Worm (Caenorhabditis elegans): ENCODE results near the gene clec-64.

The clec-64 gene

ce11 chrII:12897942-12898341 lies at the start of gene clec-64:
Gene clec-64, plus strand, starts transcription at chrII:12898242.
- no peak for TF ChIP-seq cog-1 (tag; optimal IDR thresholded peaks at IDR 0.05)
- no peak for TF ChIP-seq ref-1 (GFP tag; conservative IDR thresholded peaks at IDR 0.05)
- no peak for TF ChIP-seq flt-1 (GFP tag; IDR thresholded peaks at IDR 0.05)
- TF ChIP-seq klf-2 (GFP tag; conservative IDR thresholded peaks at IDR 0.05) = no peak
- no peak for TF ChIP-seq T22C8.4 (GFP tag; IDR thresholded peaks at IDR 0.05)
- no peak for TF ChIP-seq tab-1 (GFP tag; IDR thresholded peaks at IDR 0.05)
- no peak for TF ChIP-seq ztf-29 (GFP tag; IDR thresholded peaks at IDR 0.05)
- no peak for TF ChIP-seq ztf-23 (GFP tag; IDR thresholded peaks at IDR 0.05)
- no peak for TF ChIP-seq med-1 (GFP tag; optimal IDR thresholded peaks at IDR 0.05; ENCODE audit: insufficient read depth)

ce11 chrII:12850129-12850528 lies 47.9 kb upstream of the clec-64 start, which contains the start of gene Y46G5A.28:
Gene Y46G5A.28, plus strand, starts transcription at chrII:12850429.
- TF ChIP-seq med-1 (GFP tag; optimal IDR thresholded peaks at IDR 0.05; ENCODE audit: insufficient read depth) (no peak), tab-1 (GFP tag; IDR thresholded peaks at IDR 0.05) (no peak), T22C8.4 (GFP tag; IDR thresholded peaks at IDR 0.05) (no peak), flt-1 (GFP tag; IDR thresholded peaks at IDR 0.05) (no peak)

ce11 chrII:12855900-12856299 lies 42.1 kb upstream of the clec-64 start, which contains the start of gene Y46G5A.29:
Gene Y46G5A.29, plus strand, starts transcription at chrII:12856200.
- no peak for TF ChIP-seq T22C8.4 (GFP tag; IDR thresholded peaks at IDR 0.05)
- TF ChIP-seq flt-1 (GFP tag; IDR thresholded peaks at IDR 0.05) = no peak
- TF ChIP-seq ref-1 (GFP tag; conservative IDR thresholded peaks at IDR 0.05) = no peak
- TF ChIP-seq tab-1 (GFP tag; IDR thresholded peaks at IDR 0.05) = no peak
- no peak for TF ChIP-seq cog-1 (tag; optimal IDR thresholded peaks at IDR 0.05)
- TF ChIP-seq klf-2 (GFP tag; conservative IDR thresholded peaks at IDR 0.05) = no peak
- TF ChIP-seq med-1 (GFP tag; optimal IDR thresholded peaks at IDR 0.05; ENCODE audit: insufficient read depth) = no peak
- TF ChIP-seq ztf-29 (GFP tag; IDR thresholded peaks at IDR 0.05) = no peak
- no peak for TF ChIP-seq ztf-23 (GFP tag; IDR thresholded peaks at IDR 0.05)

ce11 chrII:12865604-12866003 lies 32.4 kb upstream of the clec-64 start, which contains the start of gene snf-5:
Gene snf-5, minus strand, starts transcription at chrII:12865785.
- TF ChIP-seq med-1 (GFP tag; optimal IDR thresholded peaks at IDR 0.05; ENCODE audit: insufficient read depth) = no peak
- no peak for TF ChIP-seq ztf-23 (GFP tag; IDR thresholded peaks at IDR 0.05)
- TF ChIP-seq flt-1 (GFP tag; IDR thresholded peaks at IDR 0.05) = no peak

ce11 chrII:12866079-12866478 lies 32.0 kb upstream of the clec-64 start:
- TF ChIP-seq med-1 (GFP tag; optimal IDR thresholded peaks at IDR 0.05; ENCODE audit: insufficient read depth) (no peak), ref-1 (GFP tag; conservative IDR thresholded peaks at IDR 0.05) (no peak), tab-1 (GFP tag; IDR thresholded peaks at IDR 0.05) (no peak), ztf-23 (GFP tag; IDR thresholded peaks at IDR 0.05) (no peak), T22C8.4 (GFP tag; IDR thresholded peaks at IDR 0.05) (no peak), ztf-29 (GFP tag; IDR thresholded peaks at IDR 0.05) (no peak), klf-2 (GFP tag; conservative IDR thresholded peaks at IDR 0.05) (no peak), flt-1 (GFP tag; IDR thresholded peaks at IDR 0.05) (no peak), cog-1 (tag; optimal IDR thresholded peaks at IDR 0.05) (no peak)

- no peak for TF ChIP-seq ref-1 (GFP tag; conservative IDR thresholded peaks at IDR 0.05)
- TF ChIP-seq cog-1 (tag; optimal IDR thresholded peaks at IDR 0.05) = no peak
- no peak for TF ChIP-seq ztf-29 (GFP tag; IDR thresholded peaks at IDR 0.05)
- no peak for TF ChIP-seq T22C8.4 (GFP tag; IDR thresholded peaks at IDR 0.05)
These were observed 19.9 kb upstream of the clec-64 start, which contains the start of gene gsy-1 for ce11 chrII:12878071-12878668. Gene gsy-1, minus strand, starts transcription at chrII:12878121.

ce11 chrII:12878697-12879096 lies 19.3 kb upstream of the clec-64 start:
- TF ChIP-seq tab-1 (GFP tag; IDR thresholded peaks at IDR 0.05) (no peak), med-1 (GFP tag; optimal IDR thresholded peaks at IDR 0.05; ENCODE audit: insufficient read depth) (no peak), flt-1 (GFP tag; IDR thresholded peaks at IDR 0.05) (no peak), T22C8.4 (GFP tag; IDR thresholded peaks at IDR 0.05) (no peak), cog-1 (tag; optimal IDR thresholded peaks at IDR 0.05) (no peak), klf-2 (GFP tag; conservative IDR thresholded peaks at IDR 0.05) (no peak), ref-1 (GFP tag; conservative IDR thresholded peaks at IDR 0.05) (no peak), ztf-23 (GFP tag; IDR thresholded peaks at IDR 0.05) (no peak), ztf-29 (GFP tag; IDR thresholded peaks at IDR 0.05) (no peak)

ce11 chrII:12879758-12880157 lies 18.3 kb upstream of the clec-64 start:
- TF ChIP-seq ztf-23 (GFP tag; IDR thresholded peaks at IDR 0.05) (no peak), ztf-29 (GFP tag; IDR thresholded peaks at IDR 0.05) (no peak), ref-1 (GFP tag; conservative IDR thresholded peaks at IDR 0.05) (no peak), flt-1 (GFP tag; IDR thresholded peaks at IDR 0.05) (no peak), cog-1 (tag; optimal IDR thresholded peaks at IDR 0.05) (no peak), T22C8.4 (GFP tag; IDR thresholded peaks at IDR 0.05) (no peak), med-1 (GFP tag; optimal IDR thresholded peaks at IDR 0.05; ENCODE audit: insufficient read depth) (no peak), tab-1 (GFP tag; IDR thresholded peaks at IDR 0.05) (no peak), klf-2 (GFP tag; conservative IDR thresholded peaks at IDR 0.05) (no peak)

ce11 chrII:12880406-12880805 lies 17.6 kb upstream of the clec-64 start, which contains the start of gene F35C5.1:
Gene F35C5.1, plus strand, starts transcription at chrII:12880804.
- TF ChIP-seq tab-1 (GFP tag; IDR thresholded peaks at IDR 0.05) = no peak
- no peak for TF ChIP-seq ref-1 (GFP tag; conservative IDR thresholded peaks at IDR 0.05)
- no peak for TF ChIP-seq klf-2 (GFP tag; conservative IDR thresholded peaks at IDR 0.05)
- no peak for TF ChIP-seq med-1 (GFP tag; optimal IDR thresholded peaks at IDR 0.05; ENCODE audit: insufficient read depth)
- no peak for TF ChIP-seq flt-1 (GFP tag; IDR thresholded peaks at IDR 0.05)
- no peak for TF ChIP-seq ztf-29 (GFP tag; IDR thresholded peaks at IDR 0.05)
- no peak for TF ChIP-seq ztf-23 (GFP tag; IDR thresholded peaks at IDR 0.05)
- TF ChIP-seq cog-1 (tag; optimal IDR thresholded peaks at IDR 0.05) = no peak
- TF ChIP-seq T22C8.4 (GFP tag; IDR thresholded peaks at IDR 0.05) = no peak

ce11 chrII:12884972-12885371 lies 13.1 kb upstream of the clec-64 start, which contains the start of gene sra-14:
Gene sra-14, plus strand, starts transcription at chrII:12885272.
- TF ChIP-seq ztf-29 (GFP tag; IDR thresholded peaks at IDR 0.05) = no peak
- TF ChIP-seq cog-1 (tag; optimal IDR thresholded peaks at IDR 0.05) = no peak
- no peak for TF ChIP-seq med-1 (GFP tag; optimal IDR thresholded peaks at IDR 0.05; ENCODE audit: insufficient read depth)
- no peak for TF ChIP-seq klf-2 (GFP tag; conservative IDR thresholded peaks at IDR 0.05)

All from whole organism, midembryonic.